Worm (Caenorhabditis elegans) whole organism, mixed stage, embryonic: ENCODE results near the gene zhit-2.

Source experiments
- M03D4.4 ChIP-seq: sonication (generic microtip); optimal IDR thresholded peaks from 2 replicates; lab custom pipeline; 2017; ENCODE audit warnings: mild to moderate bottlenecking, missing genetic modification characterization, missing compliant biosample characterization
- bed-3 ChIP-seq: fragments of 200-800 bp; sonication (Bioruptor generic); optimal IDR thresholded peaks from 3 replicates; lab custom pipeline; 2018; ENCODE audit warnings: mild to moderate bottlenecking, missing genetic modification characterization, moderate library complexity, missing compliant biosample characterization
- blmp-1 ChIP-seq: fragments of 150-350 bp; optimal IDR thresholded peaks from 2 replicates; lab custom pipeline; 2014; ENCODE audit warnings: missing biosample characterization, missing genetic modification characterization
- ceh-39 ChIP-seq: fragments of 150-350 bp; optimal IDR thresholded peaks from 2 replicates; lab custom pipeline; 2014; ENCODE audit warnings: missing biosample characterization, missing genetic modification characterization
- ceh-43 ChIP-seq: fragments of 200-800 bp; sonication (Bioruptor generic); optimal IDR thresholded peaks from 2 replicates; lab custom pipeline; 2018; ENCODE audit warnings: mild to moderate bottlenecking, missing genetic modification characterization, moderate library complexity, missing compliant biosample characterization
- ceh-83 ChIP-seq: fragments of 200-800 bp; sonication (Bioruptor generic); optimal IDR thresholded peaks from 2 replicates; lab custom pipeline; 2018; ENCODE audit warnings: mild to moderate bottlenecking, missing genetic modification characterization, missing compliant biosample characterization
- ces-1 ChIP-seq: fragments of 150-350 bp; optimal IDR thresholded peaks from 2 replicates; lab custom pipeline; 2014; ENCODE audit warnings: missing biosample characterization, missing genetic modification reagents, missing genetic modification characterization
- cnd-1 ChIP-seq: fragments of 200-800 bp; sonication (Bioruptor generic); optimal IDR thresholded peaks from 2 replicates; lab custom pipeline; 2018; ENCODE audit warnings: mild to moderate bottlenecking, missing genetic modification characterization, missing compliant biosample characterization
- drap-1 ChIP-seq: fragments of 200-800 bp; sonication (Bioruptor generic); optimal IDR thresholded peaks from 3 replicates; lab custom pipeline; 2018; ENCODE audit warnings: mild to moderate bottlenecking, missing genetic modification characterization, missing compliant biosample characterization
- elt-1 ChIP-seq: sonication (generic microtip); optimal IDR thresholded peaks from 2 replicates; lab custom pipeline; 2017; ENCODE audit warnings: missing genetic modification characterization, mild to moderate bottlenecking, missing compliant biosample characterization, antibody characterized with exemption, moderate library complexity, borderline replicate concordance; ENCODE audit not compliant: insufficient read depth
- elt-3 ChIP-seq: fragments of 150-350 bp; optimal IDR thresholded peaks from 2 replicates; lab custom pipeline; 2014; ENCODE audit warnings: missing biosample characterization, missing genetic modification characterization
- flh-1 ChIP-seq: fragments of 200-800 bp; sonication (Bioruptor generic); optimal IDR thresholded peaks from 2 replicates; lab custom pipeline; 2018; ENCODE audit warnings: mild to moderate bottlenecking, missing genetic modification characterization, moderate library complexity, missing compliant biosample characterization
- ham-2 ChIP-seq: fragments of 200-800 bp; sonication (Bioruptor generic); optimal IDR thresholded peaks from 2 replicates; lab custom pipeline; 2018; ENCODE audit warnings: mild to moderate bottlenecking, missing genetic modification characterization, missing compliant biosample characterization
- hlh-1 ChIP-seq: fragments of 150-350 bp; optimal IDR thresholded peaks from 2 replicates; lab custom pipeline; 2014; ENCODE audit warnings: missing biosample characterization, missing genetic modification reagents, missing genetic modification characterization
- lin-13 ChIP-seq: fragments of 150-350 bp; optimal IDR thresholded peaks from 2 replicates; lab custom pipeline; 2014; ENCODE audit warnings: missing biosample characterization, missing genetic modification characterization
- lin-32 ChIP-seq: fragments of 200-800 bp; sonication (Bioruptor generic); optimal IDR thresholded peaks from 2 replicates; lab custom pipeline; 2018; ENCODE audit warnings: mild to moderate bottlenecking, missing genetic modification characterization, missing compliant biosample characterization
- lsy-2 ChIP-seq: fragments of 150-350 bp; optimal IDR thresholded peaks from 2 replicates; lab custom pipeline; 2014; ENCODE audit warnings: missing biosample characterization, missing genetic modification characterization
- mab-5 ChIP-seq: fragments of 150-350 bp; optimal IDR thresholded peaks from 2 replicates; lab custom pipeline; 2014; ENCODE audit warnings: missing biosample characterization, missing genetic modification characterization
- mep-1 ChIP-seq: fragments of 150-350 bp; optimal IDR thresholded peaks from 2 replicates; lab custom pipeline; 2017; ENCODE audit warnings: missing biosample characterization, missing genetic modification reagents, missing genetic modification characterization, inconsistent platforms
- mls-2 ChIP-seq: sonication (generic microtip); optimal IDR thresholded peaks from 2 replicates; lab custom pipeline; 2016; ENCODE audit warnings: mild to moderate bottlenecking, missing genetic modification characterization, moderate library complexity, missing compliant biosample characterization
- nhr-12 ChIP-seq: fragments of 150-350 bp; optimal IDR thresholded peaks from 2 replicates; lab custom pipeline; 2014; ENCODE audit warnings: missing biosample characterization, missing genetic modification characterization
- nhr-2 ChIP-seq: fragments of 150-350 bp; optimal IDR thresholded peaks from 2 replicates; lab custom pipeline; 2014; ENCODE audit warnings: missing biosample characterization, missing genetic modification characterization
- nhr-237 ChIP-seq: fragments of 150-350 bp; optimal IDR thresholded peaks from 2 replicates; lab custom pipeline; 2014; ENCODE audit warnings: missing biosample characterization, missing genetic modification characterization
- nhr-28 ChIP-seq: fragments of 150-350 bp; optimal IDR thresholded peaks from 2 replicates; lab custom pipeline; 2014; ENCODE audit warnings: missing biosample characterization, missing genetic modification characterization
- nhr-76 ChIP-seq: sonication (generic microtip); optimal IDR thresholded peaks from 2 replicates; lab custom pipeline; 2017; ENCODE audit warnings: missing biosample characterization, missing genetic modification characterization
- pha-4 ChIP-seq: fragments of 150-350 bp; optimal IDR thresholded peaks from 2 replicates; lab custom pipeline; 2018; ENCODE audit warnings: missing biosample characterization, missing genetic modification reagents, missing genetic modification characterization
- sem-2 ChIP-seq: fragments of 200-800 bp; sonication (Bioruptor generic); optimal IDR thresholded peaks from 2 replicates; lab custom pipeline; 2018; ENCODE audit warnings: mild to moderate bottlenecking, missing genetic modification characterization, missing compliant biosample characterization
- snpc-4 ChIP-seq: fragments of 150-350 bp; optimal IDR thresholded peaks from 2 replicates; lab custom pipeline; 2014; ENCODE audit warnings: missing biosample characterization, missing genetic modification characterization
- sptf-1 ChIP-seq: sonication (generic microtip); optimal IDR thresholded peaks from 2 replicates; lab custom pipeline; 2017; ENCODE audit warnings: mild to moderate bottlenecking, missing genetic modification characterization, moderate library complexity, missing compliant biosample characterization
- tbx-8 ChIP-seq: fragments of 200-800 bp; sonication (Bioruptor generic); optimal IDR thresholded peaks from 2 replicates; lab custom pipeline; 2018; ENCODE audit warnings: mild to moderate bottlenecking, missing genetic modification characterization, moderate library complexity, missing compliant biosample characterization
- unc-120 ChIP-seq: sonication (generic microtip); optimal IDR thresholded peaks from 2 replicates; lab custom pipeline; 2017; ENCODE audit warnings: missing genetic modification characterization, missing compliant biosample characterization; ENCODE audit not compliant: poor library complexity, severe bottlenecking
- unc-39 ChIP-seq: fragments of 150-350 bp; optimal IDR thresholded peaks from 2 replicates; lab custom pipeline; 2014; ENCODE audit warnings: missing biosample characterization, missing genetic modification characterization
- unc-62 ChIP-seq: fragments of 150-350 bp; optimal IDR thresholded peaks from 2 replicates; lab custom pipeline; 2014; ENCODE audit warnings: missing biosample characterization, missing genetic modification reagents, missing genetic modification characterization
- zip-8 ChIP-seq: fragments of 150-350 bp; optimal IDR thresholded peaks from 2 replicates; lab custom pipeline; 2014; ENCODE audit warnings: missing biosample characterization, missing genetic modification characterization
- ztf-11 ChIP-seq: fragments of 150-350 bp; optimal IDR thresholded peaks from 2 replicates; lab custom pipeline; 2014; ENCODE audit warnings: missing biosample characterization, missing genetic modification characterization

zhit-2 gene

ce11 chrIII:4278203-4278602 lies 34.0 kb upstream of the zhit-2 start:
- TF ChIP-seq lsy-2 (tag; lab: Kevin White, UChicago) (no peak), elt-3 (tag; lab: Kevin White, UChicago) (no peak), nhr-28 (tag; lab: Kevin White, UChicago) (no peak), mep-1 (tag; lab: Kevin White, UChicago) (no peak), hlh-1 (no peak), cnd-1 (no peak), zip-8 (no peak), nhr-2 (tag; lab: Kevin White, UChicago) (no peak), unc-39 (no peak), nhr-237 (tag; lab: Kevin White, UChicago) (no peak), ztf-11 (tag; lab: Kevin White, UChicago) (no peak), drap-1 (GFP tag; lab: Kevin White, UChicago) (no peak), ces-1 (GFP tag; lab: Kevin White, UChicago) (no peak), M03D4.4 (no peak), lin-13 (no peak), pha-4 (tag; lab: Kevin White, UChicago) (no peak), unc-120 (tag; lab: Kevin White, UChicago) (no peak), nhr-12 (no peak), ceh-83 (GFP tag; lab: Kevin White, UChicago) (no peak)

ce11 chrIII:4277762-4278161 lies 33.6 kb upstream of the zhit-2 start:
- no peak for TF ChIP-seq ham-2 (GFP tag; lab: Kevin White, UChicago)
- peak; percentile 44 for TF ChIP-seq M03D4.4

- no peak for TF ChIP-seq cnd-1
- TF ChIP-seq ceh-83 (GFP tag; lab: Kevin White, UChicago): peak; percentile 71
- TF ChIP-seq mls-2 (tag; lab: Kevin White, UChicago): no peak
Measured at ce11 chrIII:4276277-4276676, 32.1 kb upstream of the zhit-2 start.

ce11 chrIII:4275704-4276103 lies 31.5 kb upstream of the zhit-2 start:
- no peak for TF ChIP-seq lin-32 (GFP tag; lab: Kevin White, UChicago)
- TF ChIP-seq elt-3 (tag; lab: Kevin White, UChicago): no peak

- TF ChIP-seq mab-5 (no peak), sem-2 (GFP tag; lab: Kevin White, UChicago) (no peak), nhr-237 (tag; lab: Kevin White, UChicago) (no peak), mep-1 (tag; lab: Kevin White, UChicago) (peak; percentile 56), cnd-1 (peak; percentile 56), snpc-4 (no peak), flh-1 (GFP tag; lab: Kevin White, UChicago) (no peak), ceh-39 (peak; percentile 43), elt-1 (tag; lab: Kevin White, UChicago) (peak; percentile 16), hlh-1 (peak; percentile 77), ztf-11 (tag; lab: Kevin White, UChicago) (no peak), nhr-76 (no peak), unc-62 (GFP tag; lab: Kevin White, UChicago) (no peak), drap-1 (GFP tag; lab: Kevin White, UChicago) (no peak), M03D4.4 (peak; percentile 14), nhr-2 (tag; lab: Kevin White, UChicago) (peak; percentile 81)
Measured at ce11 chrIII:4274524-4274923, 30.3 kb upstream of the zhit-2 start.

- TF ChIP-seq ces-1 (GFP tag; lab: Kevin White, UChicago) (no peak), nhr-76 (no peak), elt-1 (tag; lab: Kevin White, UChicago) (no peak), mls-2 (tag; lab: Kevin White, UChicago) (peak; percentile 63), nhr-2 (tag; lab: Kevin White, UChicago) (peak; percentile 81), cnd-1 (peak; percentile 37), ztf-11 (tag; lab: Kevin White, UChicago) (peak; percentile 50), hlh-1 (no peak), tbx-8 (GFP tag; lab: Kevin White, UChicago) (no peak), zip-8 (peak; percentile 74), bed-3 (GFP tag; lab: Kevin White, UChicago) (no peak), ceh-83 (GFP tag; lab: Kevin White, UChicago) (no peak), lsy-2 (tag; lab: Kevin White, UChicago) (no peak), nhr-12 (no peak), pha-4 (tag; lab: Kevin White, UChicago) (no peak), elt-3 (tag; lab: Kevin White, UChicago) (no peak), sptf-1 (peak; percentile 8), ceh-43 (GFP tag; lab: Kevin White, UChicago) (peak; percentile 25), snpc-4 (no peak), flh-1 (GFP tag; lab: Kevin White, UChicago) (no peak), unc-39 (no peak), lin-32 (GFP tag; lab: Kevin White, UChicago) (no peak), unc-62 (GFP tag; lab: Kevin White, UChicago) (peak; percentile 61), ceh-39 (peak; percentile 25), ham-2 (GFP tag; lab: Kevin White, UChicago) (no peak), blmp-1 (tag; lab: Kevin White, UChicago) (no peak), M03D4.4 (no peak)
Measured at ce11 chrIII:4272864-4273263, 28.7 kb upstream of the zhit-2 start.
